Worm (Caenorhabditis elegans) whole organism, L1 larva: ENCODE data around the gene srh-299.

ENCODE experiments used
- C16A3.4 ChIP-seq: fragments of 150-350 bp; optimal IDR thresholded peaks from 2 replicates; lab custom pipeline; 2014; ENCODE audit warnings: missing biosample characterization, missing genetic modification characterization
- F16B12.6 ChIP-seq: fragments of 150-350 bp; optimal IDR thresholded peaks from 2 replicates; lab custom pipeline; 2014; ENCODE audit warnings: missing biosample characterization, missing genetic modification characterization
- Y116A8C.19 ChIP-seq: sonication (generic microtip); optimal IDR thresholded peaks from 2 replicates; lab custom pipeline; 2016; ENCODE audit warnings: missing compliant biosample characterization, missing genetic modification characterization, borderline replicate concordance
- aha-1 ChIP-seq: fragments of 150-350 bp; optimal IDR thresholded peaks from 2 replicates; lab custom pipeline; 2014; ENCODE audit warnings: missing biosample characterization, missing genetic modification characterization
- aly-2 ChIP-seq: fragments of 150-350 bp; optimal IDR thresholded peaks from 2 replicates; lab custom pipeline; 2014; ENCODE audit warnings: missing biosample characterization, missing genetic modification characterization
- ama-1 ChIP-seq: fragments of 150-350 bp; optimal IDR thresholded peaks from 2 replicates; lab custom pipeline; 2014
- blmp-1 ChIP-seq: fragments of 150-350 bp; optimal IDR thresholded peaks from 2 replicates; lab custom pipeline; 2014; ENCODE audit warnings: missing biosample characterization, missing genetic modification characterization
- ceh-8 ChIP-seq: fragments of 200-800 bp; sonication (Bioruptor generic); optimal IDR thresholded peaks from 2 replicates; lab custom pipeline; 2018; ENCODE audit warnings: mild to moderate bottlenecking, missing genetic modification characterization, moderate library complexity, missing compliant biosample characterization
- ceh-82 ChIP-seq, 3 experiments: fragments of 150-350 bp in 1 of 3; sonication (generic microtip) in 2 of 3; optimal IDR thresholded peaks; 2 replicates each; lab custom pipeline; 2014 to 2017; ENCODE audit warnings: missing biosample characterization in 3 of 3, missing genetic modification characterization in 3 of 3
- ceh-88 ChIP-seq: fragments of 200-800 bp; sonication (Bioruptor generic); IDR thresholded peaks from 2 replicates; pipeline ENCODE4 v1.3.6; 2022; ENCODE audit warnings: missing genetic modification characterization, missing compliant biosample characterization
- ceh-90 ChIP-seq: sonication (generic microtip); optimal IDR thresholded peaks from 2 replicates; lab custom pipeline; 2016; ENCODE audit warnings: missing genetic modification characterization, missing compliant biosample characterization
- ces-1 ChIP-seq: fragments of 150-350 bp; optimal IDR thresholded peaks from 2 replicates; lab custom pipeline; 2014; ENCODE audit warnings: missing biosample characterization, missing genetic modification reagents, missing genetic modification characterization
- dsc-1 ChIP-seq: sonication (generic microtip); optimal IDR thresholded peaks from 2 replicates; lab custom pipeline; 2016; ENCODE audit warnings: mild to moderate bottlenecking, missing genetic modification characterization, missing compliant biosample characterization
- efl-3 ChIP-seq: fragments of 200-800 bp; sonication (Bioruptor generic); optimal IDR thresholded peaks from 2 replicates; lab custom pipeline; 2018; ENCODE audit warnings: mild to moderate bottlenecking, missing genetic modification characterization, missing compliant biosample characterization
- egl-13 ChIP-seq: sonication (generic microtip); optimal IDR thresholded peaks from 2 replicates; lab custom pipeline; 2016; ENCODE audit warnings: missing genotype, missing genetic modification reagents, missing genetic modification characterization, missing compliant biosample characterization
- egl-27 ChIP-seq, 2 experiments: fragments of 150-350 bp in 1 of 2; sonication (generic microtip); optimal IDR thresholded peaks; 3 replicates each; lab custom pipeline; 2017 to 2018; ENCODE audit warnings: missing biosample characterization in 2 of 2, missing genetic modification characterization in 2 of 2, missing genetic modification reagents in 2 of 2
- elt-2 ChIP-seq: sonication (generic microtip); optimal IDR thresholded peaks from 2 replicates; lab custom pipeline; 2016; ENCODE audit warnings: missing genetic modification characterization, mild to moderate bottlenecking, inconsistent platforms, missing compliant biosample characterization, missing genetic modification reagents
- ets-5 ChIP-seq: fragments of 200-800 bp; sonication (Bioruptor generic); IDR thresholded peaks from 2 replicates; pipeline ENCODE4 v1.3.6; 2022; ENCODE audit warnings: missing genetic modification characterization, missing compliant biosample characterization
- fkh-8 ChIP-seq: sonication (generic microtip); optimal IDR thresholded peaks from 2 replicates; lab custom pipeline; 2016; ENCODE audit warnings: mild to moderate bottlenecking, missing genetic modification characterization, missing compliant biosample characterization
- irx-1 ChIP-seq: sonication (generic microtip); optimal IDR thresholded peaks from 2 replicates; lab custom pipeline; 2016; ENCODE audit warnings: missing genetic modification characterization, missing compliant biosample characterization
- lin-13 ChIP-seq: fragments of 150-350 bp; optimal IDR thresholded peaks from 2 replicates; lab custom pipeline; 2014; ENCODE audit warnings: missing biosample characterization, missing genetic modification reagents, missing genetic modification characterization
- lin-14 ChIP-seq: fragments of 200-800 bp; sonication (Bioruptor generic); optimal IDR thresholded peaks from 2 replicates; lab custom pipeline; 2018; ENCODE audit warnings: mild to moderate bottlenecking, missing genetic modification characterization, moderate library complexity, missing compliant biosample characterization
- lin-35 ChIP-seq, 2 experiments: fragments of 150-350 bp; optimal IDR thresholded peaks; 2 replicates each; lab custom pipeline; 2014; ENCODE audit warnings: missing biosample characterization in 2 of 2, missing genetic modification characterization in 2 of 2, missing genetic modification reagents in 2 of 2
- lsy-2 ChIP-seq, 2 experiments: fragments of 150-350 bp; optimal IDR thresholded peaks; 2 replicates each; lab custom pipeline; 2014; ENCODE audit warnings: missing biosample characterization in 2 of 2, missing genetic modification characterization in 2 of 2
- mdl-1 ChIP-seq, 2 experiments: fragments of 150-350 bp; optimal IDR thresholded peaks; 2 replicates each; lab custom pipeline; 2014 to 2017; ENCODE audit warnings: missing biosample characterization in 2 of 2, missing genetic modification characterization in 2 of 2, inconsistent platforms in 1 of 2
- mef-2 ChIP-seq: fragments of 150-350 bp; optimal IDR thresholded peaks from 2 replicates; lab custom pipeline; 2014; ENCODE audit warnings: missing biosample characterization, missing genetic modification characterization
- mep-1 ChIP-seq: fragments of 150-350 bp; optimal IDR thresholded peaks from 2 replicates; lab custom pipeline; 2014; ENCODE audit warnings: missing biosample characterization, missing genetic modification characterization
- nhr-20 ChIP-seq: sonication (generic microtip); optimal IDR thresholded peaks from 2 replicates; lab custom pipeline; 2016; ENCODE audit warnings: mild to moderate bottlenecking, missing genetic modification characterization, missing compliant biosample characterization
- nhr-28 ChIP-seq: fragments of 150-350 bp; optimal IDR thresholded peaks from 2 replicates; lab custom pipeline; 2014; ENCODE audit warnings: missing biosample characterization, missing genetic modification characterization
- nhr-77 ChIP-seq: fragments of 150-350 bp; optimal IDR thresholded peaks from 2 replicates; lab custom pipeline; 2014; ENCODE audit warnings: missing biosample characterization, missing genetic modification characterization
- nhr-85 ChIP-seq: sonication (generic microtip); peaks from one replicate; lab custom pipeline; 2016; ENCODE audit warnings: missing genetic modification characterization, inconsistent platforms, missing compliant biosample characterization
- nhr-90 ChIP-seq: sonication (generic microtip); optimal IDR thresholded peaks from 2 replicates; lab custom pipeline; 2016; ENCODE audit warnings: mild to moderate bottlenecking, missing genetic modification characterization, missing compliant biosample characterization; ENCODE audit not compliant: poor library complexity
- pax-3 ChIP-seq: fragments of 200-800 bp; sonication (Bioruptor generic); optimal IDR thresholded peaks from 2 replicates; lab custom pipeline; 2018; ENCODE audit warnings: mild to moderate bottlenecking, missing genetic modification characterization, moderate library complexity, missing compliant biosample characterization
- rnt-1 ChIP-seq: sonication (generic microtip); optimal IDR thresholded peaks from 2 replicates; lab custom pipeline; 2016; ENCODE audit warnings: mild to moderate bottlenecking, missing genetic modification characterization, moderate library complexity, missing compliant biosample characterization
- snpc-4 ChIP-seq: fragments of 150-350 bp; optimal IDR thresholded peaks from 2 replicates; lab custom pipeline; 2014; ENCODE audit warnings: missing biosample characterization, missing genetic modification characterization
- sox-4 ChIP-seq: sonication (generic microtip); optimal IDR thresholded peaks from 2 replicates; lab custom pipeline; 2016; ENCODE audit warnings: missing genetic modification characterization, missing compliant biosample characterization
- sptf-1 ChIP-seq: fragments of 150-350 bp; optimal IDR thresholded peaks from 2 replicates; lab custom pipeline; 2014; ENCODE audit warnings: missing biosample characterization, missing genetic modification characterization
- sup-37 ChIP-seq: fragments of 200-800 bp; sonication (Bioruptor generic); optimal IDR thresholded peaks from 2 replicates; lab custom pipeline; 2018; ENCODE audit warnings: mild to moderate bottlenecking, missing genetic modification characterization, missing compliant biosample characterization
- tbx-2 ChIP-seq: sonication (generic microtip); optimal IDR thresholded peaks from 2 replicates; lab custom pipeline; 2016; ENCODE audit warnings: missing genetic modification characterization, missing compliant biosample characterization
- tlp-1 ChIP-seq: fragments of 150-350 bp; optimal IDR thresholded peaks from 2 replicates; lab custom pipeline; 2014; ENCODE audit warnings: missing biosample characterization, missing genetic modification characterization
- unc-62 ChIP-seq: fragments of 150-350 bp; optimal IDR thresholded peaks from 2 replicates; lab custom pipeline; 2014; ENCODE audit warnings: missing biosample characterization, missing genetic modification reagents, missing genetic modification characterization
- unc-86 ChIP-seq: sonication (generic microtip); optimal IDR thresholded peaks from 2 replicates; lab custom pipeline; 2016; ENCODE audit warnings: missing genetic modification characterization, missing compliant biosample characterization
- vab-15 ChIP-seq: sonication (generic microtip); optimal IDR thresholded peaks from 2 replicates; lab custom pipeline; 2017; ENCODE audit warnings: missing genotype, mild to moderate bottlenecking, missing genetic modification characterization, missing compliant biosample characterization
- zip-4 ChIP-seq: fragments of 200-800 bp; sonication (Bioruptor generic); optimal IDR thresholded peaks from 2 replicates; lab custom pipeline; 2018; ENCODE audit warnings: mild to moderate bottlenecking, missing genetic modification characterization, moderate library complexity, missing compliant biosample characterization
- ztf-4 ChIP-seq: fragments of 150-350 bp; optimal IDR thresholded peaks from 2 replicates; lab custom pipeline; 2014; ENCODE audit warnings: missing biosample characterization, missing genetic modification characterization

srh-299 gene

ce11 chrV:15885967-15886366 is 22.8 kb downstream of the srh-299 start, which contains the start of gene T06C12.9:
Gene T06C12.9 (minus strand): TSS chrV:15886067.
- TF ChIP-seq lsy-2 (tag; optimal IDR thresholded peaks at IDR 0.05; lab: Kevin White, UChicago) (no peak), mef-2 (tag; lab: Kevin White, UChicago) (no peak), nhr-85 (tag; lab: Kevin White, UChicago) (peak; percentile 20), elt-2 (no peak), ztf-4 (no peak)

- no peak for TF ChIP-seq unc-86
- no peak for TF ChIP-seq mdl-1 (tag; optimal IDR thresholded peaks at IDR 0.05; lab: Kevin White, UChicago)
- TF ChIP-seq sox-4 = no peak
- TF ChIP-seq sptf-1 (tag; lab: Kevin White, UChicago) = no peak
- no peak for TF ChIP-seq ets-5 (GFP tag; lab: Robert Waterston, UW)
- TF ChIP-seq F16B12.6 (tag; lab: Kevin White, UChicago) = no peak
- no peak for TF ChIP-seq ceh-82 (tag; optimal IDR thresholded peaks at IDR 0.05; lab: Kevin White, UChicago)
- TF ChIP-seq nhr-20 = peak; percentile 24
- no peak for TF ChIP-seq ceh-90 (tag; lab: Kevin White, UChicago)
- no peak for TF ChIP-seq ztf-4
- peak; percentile 87 for TF ChIP-seq elt-2
- TF ChIP-seq nhr-85 (tag; lab: Kevin White, UChicago) = no peak
- no peak for TF ChIP-seq aly-2
- no peak for TF ChIP-seq lin-13
- no peak for TF ChIP-seq ama-1 (lab: Kevin White, UChicago)
- no peak for TF ChIP-seq lin-14
- TF ChIP-seq tbx-2 (tag; lab: Kevin White, UChicago) = no peak
- no peak for TF ChIP-seq efl-3
- no peak for TF ChIP-seq zip-4
- TF ChIP-seq egl-27 (tag; optimal IDR thresholded peaks at IDR 0.05; lab: Kevin White, UChicago) = no peak
- no peak for TF ChIP-seq rnt-1
- TF ChIP-seq unc-62 (GFP tag; lab: Kevin White, UChicago) = no peak
- TF ChIP-seq mef-2 (tag; lab: Kevin White, UChicago) = no peak
- no peak for TF ChIP-seq snpc-4
- no peak for TF ChIP-seq aha-1
- peak in 1 of 2 experiments; percentile 25 for TF ChIP-seq lin-35 (GFP tag; optimal IDR thresholded peaks at IDR 0.05; lab: Kevin White, UChicago)
- TF ChIP-seq nhr-90 = peak; percentile 18
- TF ChIP-seq nhr-77 = no peak
- peak; percentile 19 for TF ChIP-seq tlp-1 (tag; lab: Kevin White, UChicago)
- no peak for TF ChIP-seq ces-1 (GFP tag; lab: Kevin White, UChicago)
- no peak for TF ChIP-seq ceh-88
- TF ChIP-seq ceh-8 (GFP tag; lab: Kevin White, UChicago) = no peak
- TF ChIP-seq sup-37 (GFP tag; lab: Kevin White, UChicago) = no peak
- TF ChIP-seq, all 84 proteins: peak for 5
Measured at ce11 chrV:15887708-15888295, 24.7 kb downstream of the srh-299 start.

ce11 chrV:15888751-15889150 is 25.6 kb downstream of the srh-299 start, which contains the start of gene cgt-1:
Gene cgt-1 (minus strand): TSS chrV:15888851.
- TF ChIP-seq irx-1 (tag; lab: Kevin White, UChicago) = no peak
- TF ChIP-seq elt-2 = peak; percentile 24

- TF ChIP-seq rnt-1 = no peak
- peak; percentile 57 for TF ChIP-seq elt-2
Measured at ce11 chrV:15890115-15890514, 27.0 kb downstream of the srh-299 start.

ce11 chrV:15891279-15891678 is 28.1 kb downstream of the srh-299 start:
- TF ChIP-seq ceh-88 (no peak), fkh-8 (peak; percentile 10), egl-27 (tag; optimal IDR thresholded peaks at IDR 0.05; lab: Kevin White, UChicago) (no peak), egl-13 (tag; lab: Kevin White, UChicago) (no peak), C16A3.4 (tag; lab: Kevin White, UChicago) (no peak), lin-35 (GFP tag; optimal IDR thresholded peaks at IDR 0.05; lab: Kevin White, UChicago) (peak in 1 of 2 experiments; percentile 27), mep-1 (tag; lab: Kevin White, UChicago) (no peak), lin-14 (peak; percentile 23), Y116A8C.19 (tag; lab: Kevin White, UChicago) (no peak), blmp-1 (tag; lab: Kevin White, UChicago) (no peak), tbx-2 (tag; lab: Kevin White, UChicago) (no peak), elt-2 (peak; percentile 57), vab-15 (tag; lab: Kevin White, UChicago) (no peak), nhr-28 (tag; lab: Kevin White, UChicago) (no peak), pax-3 (tag; lab: Kevin White, UChicago) (no peak), dsc-1 (no peak)
